Worm (Caenorhabditis elegans) whole organism, young adult: Measurements from ENCODE around the gene str-256.

Source experiments
- B0261.1 ChIP-seq: sonication (generic microtip); optimal IDR thresholded peaks from 2 replicates; lab custom pipeline; 2016; ENCODE audit warnings: mild to moderate bottlenecking, missing genetic modification characterization, moderate library complexity, missing compliant biosample characterization
- C06A6.2 ChIP-seq: fragments of 200-800 bp; sonication (Bioruptor generic); conservative IDR thresholded peaks from 2 replicates; pipeline ENCODE4 v1.3.6; 2022; ENCODE audit warnings: missing genetic modification characterization, missing compliant biosample characterization
- D2030.7 ChIP-seq: fragments of 200-800 bp; sonication (Bioruptor generic); IDR thresholded peaks from 2 replicates; pipeline ENCODE4 v1.3.6; 2022; ENCODE audit warnings: missing genetic modification reagents, missing genetic modification characterization, missing compliant biosample characterization
- F10E7.11 ChIP-seq: sonication (generic microtip); optimal IDR thresholded peaks from 2 replicates; lab custom pipeline; 2017; ENCODE audit warnings: mild to moderate bottlenecking, missing genetic modification characterization, moderate library complexity, missing compliant biosample characterization
- F23B12.7 ChIP-seq: sonication (generic microtip); optimal IDR thresholded peaks from 2 replicates; lab custom pipeline; 2017; ENCODE audit warnings: missing genetic modification characterization, mild to moderate bottlenecking, missing compliant biosample characterization, antibody characterized with exemption, moderate library complexity; ENCODE audit not compliant: insufficient read depth
- F39B2.1 ChIP-seq: fragments of 200-800 bp; sonication (Bioruptor generic); IDR thresholded peaks from 2 replicates; pipeline ENCODE4 v1.3.6; 2022; ENCODE audit warnings: missing genetic modification reagents, missing genetic modification characterization, missing compliant biosample characterization
- F55B11.4 ChIP-seq: sonication (generic microtip); optimal IDR thresholded peaks from 2 replicates; lab custom pipeline; 2016; ENCODE audit warnings: missing compliant biosample characterization, missing genetic modification characterization, borderline replicate concordance; ENCODE audit not compliant: insufficient read depth
- Y56A3A.18 ChIP-seq: fragments of 200-800 bp; sonication (Bioruptor generic); IDR thresholded peaks from 2 replicates; pipeline ENCODE4 v1.3.6; 2022; ENCODE audit warnings: missing genetic modification reagents, missing genetic modification characterization, missing compliant biosample characterization
- aptf-2 ChIP-seq: fragments of 200-800 bp; sonication (Bioruptor generic); conservative IDR thresholded peaks from 2 replicates; pipeline ENCODE4 v1.3.6; 2022; ENCODE audit warnings: missing genetic modification reagents, missing genetic modification characterization, missing compliant biosample characterization
- aptf-3 ChIP-seq: fragments of 200-800 bp; sonication (Bioruptor generic); IDR thresholded peaks from 2 replicates; pipeline ENCODE4 v1.3.6; 2022; ENCODE audit warnings: missing genetic modification characterization, missing compliant biosample characterization
- atf-7 ChIP-seq: sonication (generic microtip); optimal IDR thresholded peaks from 2 replicates; lab custom pipeline; 2017; ENCODE audit warnings: mild to moderate bottlenecking, missing genetic modification characterization, missing compliant biosample characterization
- attf-5 ChIP-seq: fragments of 200-800 bp; sonication (Bioruptor generic); optimal IDR thresholded peaks from 2 replicates; lab custom pipeline; 2018; ENCODE audit warnings: mild to moderate bottlenecking, missing genetic modification characterization, missing compliant biosample characterization
- ccch-3 ChIP-seq: fragments of 200-800 bp; sonication (Bioruptor generic); optimal IDR thresholded peaks from 2 replicates; lab custom pipeline; 2018; ENCODE audit warnings: mild to moderate bottlenecking, missing genetic modification characterization, missing compliant biosample characterization
- cebp-1 ChIP-seq, 2 experiments: fragments of 200-800 bp in 1 of 2; sonication (Bioruptor generic) in 1 of 2; sonication (generic microtip) in 1 of 2; IDR thresholded peaks in 1 of 2; optimal IDR thresholded peaks in 1 of 2; 2 replicates each; pipeline versions ENCODE4 v1.3.6 to Lab custom; 2017 to 2022; ENCODE audit warnings: missing compliant biosample characterization in 2 of 2, missing genetic modification characterization in 2 of 2, mild to moderate bottlenecking in 1 of 2, missing genetic modification reagents in 1 of 2, moderate library complexity in 1 of 2
- cebp-2 ChIP-seq: fragments of 200-800 bp; sonication (Bioruptor generic); IDR thresholded peaks from 2 replicates; pipeline ENCODE4 v1.3.6; 2022; ENCODE audit warnings: missing genetic modification characterization, missing compliant biosample characterization
- ceh-58 ChIP-seq: fragments of 200-800 bp; sonication (Bioruptor generic); IDR thresholded peaks from 2 replicates; pipeline ENCODE4 v1.3.6; 2022; ENCODE audit warnings: missing genetic modification characterization, missing compliant biosample characterization
- ceh-91 ChIP-seq: fragments of 200-800 bp; sonication (Bioruptor generic); IDR thresholded peaks from 2 replicates; pipeline ENCODE4 v1.3.6; 2022; ENCODE audit warnings: missing genetic modification reagents, missing genetic modification characterization, missing compliant biosample characterization
- efl-1 ChIP-seq: fragments of 150-350 bp; optimal IDR thresholded peaks from 2 replicates; lab custom pipeline; 2014; ENCODE audit warnings: missing biosample characterization, missing genetic modification reagents, missing genetic modification characterization
- fkh-3 ChIP-seq: sonication (generic microtip); optimal IDR thresholded peaks from 2 replicates; lab custom pipeline; 2016; ENCODE audit warnings: mild to moderate bottlenecking, missing genetic modification characterization, missing compliant biosample characterization
- hmg-1.2 ChIP-seq: fragments of 200-800 bp; sonication (Bioruptor generic); IDR thresholded peaks from 2 replicates; pipeline ENCODE4 v1.3.6; 2022; ENCODE audit warnings: missing genetic modification reagents, missing genetic modification characterization, missing compliant biosample characterization
- hsf-1 ChIP-seq: fragments of 200-800 bp; sonication (Bioruptor generic); IDR thresholded peaks from 2 replicates; pipeline ENCODE4 v1.3.6; 2022; ENCODE audit warnings: missing genetic modification reagents, missing genetic modification characterization, missing compliant biosample characterization
- let-607 ChIP-seq, 2 experiments: fragments of 200-800 bp in 1 of 2; sonication (Bioruptor generic) in 1 of 2; sonication (generic microtip) in 1 of 2; optimal IDR thresholded peaks; 2 replicates each; lab custom pipeline; 2016 to 2018; ENCODE audit warnings: mild to moderate bottlenecking in 2 of 2, missing compliant biosample characterization in 2 of 2, missing genetic modification characterization in 2 of 2, moderate library complexity in 2 of 2, missing genotype in 1 of 2
- lsy-27 ChIP-seq: sonication (generic microtip); optimal IDR thresholded peaks from 2 replicates; lab custom pipeline; 2017; ENCODE audit warnings: missing genetic modification characterization, mild to moderate bottlenecking, missing compliant biosample characterization, antibody characterized with exemption, missing genotype, borderline replicate concordance; ENCODE audit not compliant: insufficient read depth
- madf-3 ChIP-seq: fragments of 200-800 bp; sonication (Bioruptor generic); IDR thresholded peaks from 2 replicates; pipeline ENCODE4 v1.3.6; 2022; ENCODE audit warnings: missing genetic modification reagents, missing genetic modification characterization, missing compliant biosample characterization
- mes-4 ChIP-seq: sonication (generic microtip); optimal IDR thresholded peaks from 2 replicates; lab custom pipeline; 2016; ENCODE audit warnings: missing genotype, missing genetic modification characterization, missing compliant biosample characterization
- nfyb-1 ChIP-seq: fragments of 200-800 bp; sonication (Bioruptor generic); IDR thresholded peaks from 2 replicates; pipeline ENCODE4 v1.3.6; 2022; ENCODE audit warnings: missing genetic modification reagents, missing genetic modification characterization, missing compliant biosample characterization
- nhr-120 ChIP-seq: fragments of 200-800 bp; sonication (Bioruptor generic); IDR thresholded peaks from 2 replicates; pipeline ENCODE4 v1.3.6; 2022; ENCODE audit warnings: missing genetic modification characterization, missing compliant biosample characterization
- nhr-179 ChIP-seq: sonication (generic microtip); optimal IDR thresholded peaks from 2 replicates; lab custom pipeline; 2016; ENCODE audit warnings: mild to moderate bottlenecking, missing genetic modification characterization, missing compliant biosample characterization
- nhr-80 ChIP-seq: sonication (generic microtip); optimal IDR thresholded peaks from 2 replicates; lab custom pipeline; 2016; ENCODE audit warnings: missing genetic modification characterization, missing compliant biosample characterization
- pbrm-1 ChIP-seq: fragments of 200-800 bp; sonication (Bioruptor generic); IDR thresholded peaks from 2 replicates; pipeline ENCODE4 v1.3.6; 2022; ENCODE audit warnings: missing genetic modification reagents, missing genetic modification characterization, missing compliant biosample characterization
- pha-4 ChIP-seq: fragments of 150-350 bp; sonication (generic microtip); optimal IDR thresholded peaks from 2 replicates; lab custom pipeline; 2014; ENCODE audit warnings: missing biosample characterization, missing genetic modification reagents, missing genetic modification characterization
- snpc-4 ChIP-seq, 5 experiments: fragments of 150-350 bp in 1 of 5; sonication (generic microtip) in 4 of 5; optimal IDR thresholded peaks; 2 replicates each; lab custom pipeline; 2014 to 2018; ENCODE audit warnings: missing genetic modification characterization in 5 of 5, missing biosample characterization in 3 of 5, antibody characterized with exemption in 2 of 5, mild to moderate bottlenecking in 2 of 5, missing compliant biosample characterization in 2 of 5, missing genotype in 2 of 5, moderate library complexity in 2 of 5, missing genetic modification reagents in 1 of 5
- tbp1 ChIP-seq: fragments of 200-800 bp; sonication (Bioruptor generic); optimal IDR thresholded peaks from 2 replicates; lab custom pipeline; 2018; ENCODE audit warnings: mild to moderate bottlenecking, missing genetic modification characterization, missing compliant biosample characterization
- tlf-1 ChIP-seq: fragments of 200-800 bp; sonication (Bioruptor generic); optimal IDR thresholded peaks from 2 replicates; lab custom pipeline; 2018; ENCODE audit warnings: mild to moderate bottlenecking, missing genetic modification characterization, missing compliant biosample characterization
- xnd-1 ChIP-seq: sonication (generic microtip); optimal IDR thresholded peaks from 2 replicates; lab custom pipeline; 2016; ENCODE audit warnings: missing genotype, missing genetic modification reagents, missing genetic modification characterization, missing compliant biosample characterization
- ztf-28 ChIP-seq: fragments of 200-800 bp; sonication (Bioruptor generic); IDR thresholded peaks from 2 replicates; pipeline ENCODE4 v1.3.6; 2022; ENCODE audit warnings: missing genetic modification reagents, missing genetic modification characterization, missing compliant biosample characterization
- ztf-6 ChIP-seq: fragments of 200-800 bp; sonication (Bioruptor generic); IDR thresholded peaks from 2 replicates; pipeline ENCODE4 v1.3.6; 2022; ENCODE audit warnings: missing genetic modification reagents, missing genetic modification characterization, missing compliant biosample characterization

Gene str-256

ce11 chrV:483289-483795, 17.8 kb downstream of the str-256 start, which contains the start of gene nhr-130:
TSS of gene nhr-130 (minus strand) at chrV:483339.
- no peak for TF ChIP-seq atf-7 (tag; lab: Kevin White, UChicago)
- TF ChIP-seq ccch-3 (GFP tag; lab: Kevin White, UChicago) = no peak
- no peak for TF ChIP-seq C06A6.2
- no peak for TF ChIP-seq F39B2.1 (GFP tag; lab: Robert Waterston, UW)
- peak; percentile 42 for TF ChIP-seq nhr-80 (tag; lab: Kevin White, UChicago)

ce11 chrV:482860-483259, 18.3 kb downstream of the str-256 start:
- TF ChIP-seq tlf-1 (no peak), nfyb-1 (peak; percentile 91)

- TF ChIP-seq F23B12.7 (tag; lab: Kevin White, UChicago) (no peak), nhr-80 (tag; lab: Kevin White, UChicago) (peak; percentile 30), nhr-179 (tag; lab: Kevin White, UChicago) (no peak), let-607 (tag; optimal IDR thresholded peaks at IDR 0.05; lab: Kevin White, UChicago) (no peak), D2030.7 (GFP tag; lab: Robert Waterston, UW) (no peak)
These were observed 22.1 kb downstream of the str-256 start for ce11 chrV:479046-479445.

- TF ChIP-seq cebp-1 (GFP tag; IDR thresholded peaks at IDR 0.05; lab: Robert Waterston, UW) = no peak
- TF ChIP-seq cebp-1 (tag; optimal IDR thresholded peaks at IDR 0.05; lab: Kevin White, UChicago) = peak; percentile 3
- peak; percentile 63 for TF ChIP-seq nhr-80 (tag; lab: Kevin White, UChicago)
- TF ChIP-seq F55B11.4 (tag; lab: Kevin White, UChicago) = no peak
These were observed 23.4 kb downstream of the str-256 start, which contains the start of gene nhr-55 for ce11 chrV:477664-478212. TSS of gene nhr-55 (plus strand) at chrV:478162.

- no peak for TF ChIP-seq cebp-2 (GFP tag; lab: Robert Waterston, UW)
- peak; percentile 59 for TF ChIP-seq nhr-80 (tag; lab: Kevin White, UChicago)
- TF ChIP-seq ztf-28 (GFP tag; lab: Robert Waterston, UW) = no peak
- TF ChIP-seq snpc-4 (GFP tag; optimal IDR thresholded peaks at IDR 0.05; lab: Kevin White, UChicago) = no peak
- no peak for TF ChIP-seq snpc-4 (tag; optimal IDR thresholded peaks at IDR 0.05; lab: Kevin White, UChicago)
- TF ChIP-seq F39B2.1 (GFP tag; lab: Robert Waterston, UW) = no peak
- TF ChIP-seq attf-5 (GFP tag; lab: Kevin White, UChicago) = no peak
- TF ChIP-seq pha-4 = no peak
- no peak for TF ChIP-seq ceh-91
- TF ChIP-seq efl-1 = no peak
- TF ChIP-seq atf-7 (tag; lab: Kevin White, UChicago) = peak; percentile 46
- no peak for TF ChIP-seq mes-4 (tag; lab: Kevin White, UChicago)
- no peak for TF ChIP-seq tbp1 (GFP tag; lab: Kevin White, UChicago)
- no peak for TF ChIP-seq F10E7.11 (tag; lab: Kevin White, UChicago)
- no peak for TF ChIP-seq B0261.1 (tag; lab: Kevin White, UChicago)
- TF ChIP-seq, all 124 proteins: peak for 2
These were observed 26.6 kb downstream of the str-256 start, which contains the start of gene nhr-99 for ce11 chrV:474516-474915. TSS of gene nhr-99 (plus strand) at chrV:474778.

ce11 chrV:472589-472988, 28.5 kb downstream of the str-256 start, which contains the start of gene srt-31:
TSS of gene srt-31 (plus strand) at chrV:472889.
- no peak for TF ChIP-seq madf-3 (GFP tag; lab: Robert Waterston, UW)
- TF ChIP-seq fkh-3 (tag; lab: Kevin White, UChicago) = no peak
- TF ChIP-seq lsy-27 (tag; lab: Kevin White, UChicago) = no peak
- no peak for TF ChIP-seq nhr-120 (GFP tag; lab: Robert Waterston, UW)
- no peak for TF ChIP-seq atf-7 (tag; lab: Kevin White, UChicago)
- TF ChIP-seq Y56A3A.18 (GFP tag; lab: Robert Waterston, UW) = no peak
- TF ChIP-seq F39B2.1 (GFP tag; lab: Robert Waterston, UW) = no peak
- TF ChIP-seq hsf-1 = no peak
- no peak for TF ChIP-seq xnd-1 (tag; lab: Kevin White, UChicago)
- no peak for TF ChIP-seq ztf-6 (GFP tag; lab: Robert Waterston, UW)
- no peak for TF ChIP-seq aptf-3 (GFP tag; lab: Robert Waterston, UW)
- no peak for TF ChIP-seq hmg-1.2 (GFP tag; lab: Robert Waterston, UW)
- TF ChIP-seq aptf-2 (GFP tag; lab: Robert Waterston, UW) = no peak
- no peak for TF ChIP-seq ceh-58 (GFP tag; lab: Robert Waterston, UW)
- no peak for TF ChIP-seq pbrm-1
